Worm (Caenorhabditis elegans) whole organism, midembryonic: Measurements from ENCODE around the gene Y40H4A.2.

ENCODE experiments used
- flt-1 ChIP-seq: fragments of 200-800 bp; sonication (Bioruptor generic); IDR thresholded peaks from 2 replicates; pipeline ENCODE4 v1.3.6; 2022; ENCODE audit warnings: missing genetic modification characterization, missing compliant biosample characterization
- med-1 ChIP-seq: sonication (generic microtip); optimal IDR thresholded peaks from 2 replicates; lab custom pipeline; 2017; ENCODE audit warnings: missing genetic modification characterization, mild to moderate bottlenecking, missing compliant biosample characterization, antibody characterized with exemption, missing genetic modification reagents; ENCODE audit not compliant: insufficient read depth
- tab-1 ChIP-seq: fragments of 200-800 bp; sonication (Bioruptor generic); IDR thresholded peaks from 2 replicates; pipeline ENCODE4 v1.3.6; 2022; ENCODE audit warnings: missing genetic modification characterization, missing compliant biosample characterization
- ztf-23 ChIP-seq: fragments of 200-800 bp; sonication (Bioruptor generic); IDR thresholded peaks from 2 replicates; pipeline ENCODE4 v1.3.6; 2022; ENCODE audit warnings: missing genetic modification reagents, missing genetic modification characterization, missing compliant biosample characterization

- TF ChIP-seq flt-1 (GFP tag; lab: Robert Waterston, UW) (no peak), ztf-23 (GFP tag; lab: Robert Waterston, UW) (no peak), med-1 (GFP tag; lab: Kevin White, UChicago) (no peak), tab-1 (GFP tag; lab: Robert Waterston, UW) (no peak)
Observed at ce11 chrV:14539355-14539754, 45.9 kb downstream of the Y40H4A.2 start.
